Fruit fly (Drosophila melanogaster) whole organism, larva: ENCODE results near the gene ZnT33D.

Source experiments
- noc ChIP-seq: fragments of 200-800 bp; sonication (Bioruptor generic); optimal IDR thresholded peaks from 3 replicates; lab custom pipeline; 2019; ENCODE audit warnings: missing biosample characterization, mild to moderate bottlenecking, missing genetic modification characterization, moderate library complexity

ZnT33D gene

dm6 chr2L:12163941-12164340 lies at the start of gene ZnT33D:
ZnT33D (plus strand) TSS chr2L:12164241.
- TF ChIP-seq noc (tag; lab: Kevin White, UChicago) = no peak

dm6 chr2L:12115809-12116208 lies 48.2 kb upstream of the ZnT33D start:
- no peak for TF ChIP-seq noc (tag; lab: Kevin White, UChicago)

dm6 chr2L:12120000-12120399 lies 44.0 kb upstream of the ZnT33D start:
- TF ChIP-seq noc (tag; lab: Kevin White, UChicago) = no peak

- TF ChIP-seq noc (tag; lab: Kevin White, UChicago) = no peak
Observed at dm6 chr2L:12133275-12134124, 30.5 kb upstream of the ZnT33D start, which contains the start of gene rho-6. rho-6 (minus strand) TSS chr2L:12133411.

- TF ChIP-seq noc (tag; lab: Kevin White, UChicago) = no peak
Observed at dm6 chr2L:12134125-12134378, 30.0 kb upstream of the ZnT33D start.

- TF ChIP-seq noc (tag; lab: Kevin White, UChicago) = no peak
Observed at dm6 chr2L:12137708-12138107, 26.3 kb upstream of the ZnT33D start, which contains the start of gene Gr33a. Gr33a (plus strand) TSS chr2L:12138008.

dm6 chr2L:12142439-12142838 lies 21.6 kb upstream of the ZnT33D start, which contains the start of gene CG31760:
CG31760 (plus strand) TSS chr2L:12142780.
- no peak for TF ChIP-seq noc (tag; lab: Kevin White, UChicago)

- TF ChIP-seq noc (tag; lab: Kevin White, UChicago) = no peak
Observed at dm6 chr2L:12161467-12161866, 2.6 kb upstream of the ZnT33D start, which contains the start of gene CG31861. CG31861 (plus strand) TSS chr2L:12161767.

dm6 chr2L:12170250-12170649 lies 6.2 kb downstream of the ZnT33D start, which contains the start of gene CG17217:
CG17217 (plus strand) TSS chr2L:12170550.
- no peak for TF ChIP-seq noc (tag; lab: Kevin White, UChicago)

- TF ChIP-seq noc (tag; lab: Kevin White, UChicago) = no peak
Observed at dm6 chr2L:12172536-12173234, 8.6 kb downstream of the ZnT33D start, which contains the start of the genes CG6583 and crok. CG6583 (minus strand) TSS chr2L:12172586. crok (plus strand) TSS chr2L:12172981.

- no peak for TF ChIP-seq noc (tag; lab: Kevin White, UChicago)
Observed at dm6 chr2L:12174493-12175129, 10.6 kb downstream of the ZnT33D start, which contains the start of gene bru1. bru1 (plus strand) TSS chr2L:12175004.

dm6 chr2L:12177621-12178020 lies 13.6 kb downstream of the ZnT33D start, which contains the start of gene atilla:
atilla (minus strand) TSS chr2L:12177886.
- TF ChIP-seq noc (tag; lab: Kevin White, UChicago) = no peak

- TF ChIP-seq noc (tag; lab: Kevin White, UChicago) = no peak
Observed at dm6 chr2L:12192978-12193377, 28.9 kb downstream of the ZnT33D start.

- TF ChIP-seq noc (tag; lab: Kevin White, UChicago) = no peak
Observed at dm6 chr2L:12194858-12195257, 30.8 kb downstream of the ZnT33D start.

- no peak for TF ChIP-seq noc (tag; lab: Kevin White, UChicago)
Observed at dm6 chr2L:12200990-12201389, 36.9 kb downstream of the ZnT33D start.

dm6 chr2L:12207549-12207948 lies 43.5 kb downstream of the ZnT33D start, which contains the start of gene CG31759:
CG31759 (plus strand) TSS chr2L:12207709.
- TF ChIP-seq noc (tag; lab: Kevin White, UChicago) = no peak
